Worm (Caenorhabditis elegans): ENCODE measurements around the gene nfx-1.

ce11 chrIII:6356764-6357163 is 18.4 kb upstream of the nfx-1 start:
- TF ChIP-seq odd-2 (tag; optimal IDR thresholded peaks at IDR 0.05) (no peak), ceh-34 (tag; optimal IDR thresholded peaks at IDR 0.05) (no peak), pqm-1 (tag; optimal IDR thresholded peaks at IDR 0.05) (no peak), sox-4 (tag; optimal IDR thresholded peaks at IDR 0.05) (no peak), ama-1 (optimal IDR thresholded peaks at IDR 0.05) (no peak), Y22D7AL.16 (tag; optimal IDR thresholded peaks at IDR 0.05) (no peak), hlh-8 (tag; optimal IDR thresholded peaks at IDR 0.05) (no peak)

All from whole organism, late embryonic.